Worm (Caenorhabditis elegans) whole organism, dauer: Measurements from ENCODE around the gene sri-46.

ENCODE experiments used
- unc-62 ChIP-seq: sonication (generic microtip); optimal IDR thresholded peaks from 2 replicates; lab custom pipeline; 2017; ENCODE audit warnings: missing biosample characterization, missing genetic modification reagents, missing genetic modification characterization

Gene sri-46

ce11 chrII:658369-658768 lies 12.6 kb downstream of the sri-46 start, which contains the start of gene sdz-24:
TSS of gene sdz-24 (plus strand) at chrII:658669.
- TF ChIP-seq unc-62 (GFP tag; lab: Kevin White, UChicago): no peak

- TF ChIP-seq unc-62 (GFP tag; lab: Kevin White, UChicago): no peak
Observed at ce11 chrII:651324-651723, 19.6 kb downstream of the sri-46 start.

- no peak for TF ChIP-seq unc-62 (GFP tag; lab: Kevin White, UChicago)
Observed at ce11 chrII:650321-651005, 20.5 kb downstream of the sri-46 start, which contains the start of the genes K07E8.7 and frpr-14. TSS of gene K07E8.7 (minus strand) at chrII:650367. TSS of gene frpr-14 (plus strand) at chrII:650955.

DNA sequence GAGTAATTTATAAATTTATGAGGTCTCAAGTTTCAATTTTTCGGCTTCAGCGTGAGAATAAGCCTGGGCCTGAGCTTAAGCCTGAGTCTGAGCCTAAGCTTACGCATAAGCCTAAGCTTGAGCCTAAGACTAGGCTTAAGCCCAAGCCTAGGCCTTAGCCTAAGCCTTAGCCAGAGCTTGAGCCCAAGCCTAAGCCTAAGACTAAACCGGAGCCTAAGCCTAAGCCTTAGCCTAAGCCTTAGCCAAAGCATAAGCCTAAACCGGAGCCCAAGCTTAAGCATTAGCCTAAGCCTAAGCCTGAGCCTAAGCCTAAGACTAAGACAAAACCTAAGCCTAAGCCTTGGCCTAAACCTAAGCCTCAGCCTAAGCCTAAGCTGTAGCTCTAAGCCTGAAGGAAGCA lies 27.2 kb downstream of the sri-46 start:
- TF ChIP-seq unc-62 (GFP tag; lab: Kevin White, UChicago): no peak

DNA sequence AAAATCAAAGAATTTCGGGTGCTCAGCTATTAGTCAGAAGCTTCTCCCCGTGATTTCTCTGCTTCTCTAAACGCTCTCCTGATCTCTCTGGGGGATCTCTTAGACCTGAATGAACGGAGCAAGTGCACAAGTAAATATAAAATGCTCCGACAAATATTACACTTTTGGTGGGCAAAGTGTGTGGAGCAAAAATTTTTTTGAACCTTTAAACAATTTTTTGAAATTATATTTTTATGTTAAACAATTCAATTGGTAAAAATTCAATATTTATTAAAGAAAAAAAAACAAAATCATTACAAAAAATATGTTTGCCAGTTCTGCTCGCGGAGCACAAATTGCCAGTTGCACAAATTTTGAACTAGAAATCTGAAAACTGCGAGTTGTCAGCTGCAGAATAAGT lies 31.5 kb downstream of the sri-46 start, which contains the start of gene K07E8.6:
Gene K07E8.6, minus strand, starts transcription at position 101 of the 400 bp plus-strand sequence.
- TF ChIP-seq unc-62 (GFP tag; lab: Kevin White, UChicago): no peak

DNA sequence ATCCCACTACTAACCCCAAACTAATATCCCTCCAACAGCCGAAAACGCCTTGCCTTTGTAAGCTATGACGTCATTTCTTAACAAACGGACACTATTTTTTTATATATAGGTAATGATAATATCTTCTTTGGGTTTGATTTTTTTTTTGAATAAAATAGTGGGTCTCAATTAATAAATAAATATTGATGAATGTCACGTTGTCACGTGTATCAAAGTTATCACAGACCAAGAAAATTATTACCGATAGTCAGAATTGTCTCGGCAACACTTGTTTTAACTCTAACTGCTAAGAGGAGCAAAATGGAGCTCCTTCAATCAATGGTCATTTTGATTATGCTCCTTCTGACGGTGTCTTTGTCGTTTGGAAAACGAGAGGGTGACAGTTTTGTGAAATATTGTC lies 36.9 kb downstream of the sri-46 start, which contains the start of gene T04B8.1:
Gene T04B8.1, plus strand, starts transcription at position 301 of the 400 bp plus-strand sequence.
- no peak for TF ChIP-seq unc-62 (GFP tag; lab: Kevin White, UChicago)

- no peak for TF ChIP-seq unc-62 (GFP tag; lab: Kevin White, UChicago)
Observed at ce11 chrII:627913-628312, 43.0 kb downstream of the sri-46 start.

DNA sequence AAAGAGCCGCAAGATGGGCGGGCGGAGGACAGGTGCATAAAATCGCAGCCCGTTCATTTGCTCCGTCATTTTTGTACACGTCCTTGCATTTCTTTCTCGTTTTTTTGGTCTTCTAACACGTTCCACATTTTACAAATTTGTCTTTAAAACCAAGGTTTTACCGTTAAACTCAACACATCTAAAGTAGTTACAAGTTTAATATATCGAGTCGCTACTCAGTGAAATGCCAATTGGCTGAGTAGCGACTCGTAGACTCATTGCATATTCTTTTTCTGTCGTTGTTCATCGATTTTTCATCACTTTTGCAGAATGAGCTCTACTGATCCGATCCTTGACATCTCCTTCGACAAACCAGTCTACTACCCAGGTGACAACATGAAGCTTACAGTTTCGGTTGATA lies 43.7 kb downstream of the sri-46 start, which contains the start of gene arrd-1:
Gene arrd-1, plus strand, starts transcription at position 301 of the 400 bp plus-strand sequence.
- TF ChIP-seq unc-62 (GFP tag; lab: Kevin White, UChicago): no peak

- TF ChIP-seq unc-62 (GFP tag; lab: Kevin White, UChicago): no peak
Observed at ce11 chrII:625926-626325, 45.0 kb downstream of the sri-46 start.

- no peak for TF ChIP-seq unc-62 (GFP tag; lab: Kevin White, UChicago)
Observed at ce11 chrII:624443-624842, 46.5 kb downstream of the sri-46 start, which contains the start of gene T04B8.5. TSS of gene T04B8.5 (minus strand) at chrII:624543.

DNA sequence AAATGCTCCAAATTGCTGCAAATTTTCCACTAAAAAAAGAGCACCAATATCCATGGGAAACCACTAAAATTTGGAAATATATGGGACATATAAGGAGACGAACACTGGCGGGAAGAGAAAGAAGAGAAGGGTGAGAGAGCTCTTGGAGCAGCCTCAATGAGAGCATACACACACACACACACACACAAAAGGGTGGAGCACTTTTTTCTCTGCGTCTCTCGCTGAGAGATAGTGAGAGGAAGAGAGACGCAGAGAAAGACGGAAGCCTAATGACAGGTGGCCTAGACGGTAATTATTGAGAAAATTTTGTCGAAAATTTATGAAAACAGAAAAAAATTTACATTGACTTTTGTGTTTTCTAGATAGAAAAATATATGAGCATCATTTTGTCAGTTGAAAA lies 48.4 kb downstream of the sri-46 start:
- no peak for TF ChIP-seq unc-62 (GFP tag; lab: Kevin White, UChicago)

DNA sequence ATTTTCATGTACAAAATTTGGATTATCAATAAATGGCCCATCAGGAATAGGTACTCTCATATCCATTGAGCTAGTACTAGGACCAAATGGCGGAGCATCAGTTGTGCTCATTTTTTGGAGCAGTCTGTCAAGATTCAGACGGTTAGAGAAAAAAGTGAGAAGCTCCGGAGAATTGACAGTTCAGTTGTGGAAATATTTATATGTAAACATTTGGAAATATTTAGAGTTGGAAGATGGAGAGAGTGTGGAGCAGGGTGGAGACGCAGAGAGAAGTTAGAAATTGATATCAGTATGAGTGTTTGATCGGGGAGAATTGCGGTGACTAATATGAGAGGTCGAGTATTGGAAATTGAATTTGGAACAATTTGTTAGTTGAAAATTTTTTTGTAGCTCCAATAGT lies 49.8 kb downstream of the sri-46 start:
- TF ChIP-seq unc-62 (GFP tag; lab: Kevin White, UChicago): no peak
